Fruit fly (Drosophila melanogaster) whole organism, embryonic: Measurements from ENCODE around the gene ssp7.
A peak's percentile ranks its signal among the peaks of the same experiment; 100 is the strongest.

ENCODE experiments used
- B-H1 ChIP-seq: fragments of 200-800 bp; sonication (Bioruptor generic); IDR thresholded peaks from 3 replicates; pipeline ENCODE4 v1.3.6; 2022; ENCODE audit warnings: missing biosample characterization, missing genetic modification characterization
- B-H2 ChIP-seq: fragments of 200-800 bp; sonication (Bioruptor generic); optimal IDR thresholded peaks from 2 replicates; lab custom pipeline; 2018; ENCODE audit warnings: missing biosample characterization, mild to moderate bottlenecking, missing genetic modification characterization
- CG10147 ChIP-seq: fragments of 200-800 bp; sonication (Bioruptor generic); optimal IDR thresholded peaks from 2 replicates; lab custom pipeline; 2019; ENCODE audit warnings: missing biosample characterization, mild to moderate bottlenecking, missing genetic modification characterization, moderate library complexity
- CG10321 ChIP-seq: fragments of 200-800 bp; sonication (Bioruptor generic); IDR thresholded peaks from 2 replicates; pipeline ENCODE4 v1.3.6; 2022; ENCODE audit warnings: missing biosample characterization, missing genetic modification characterization
- CG10366 ChIP-seq: fragments of 200-800 bp; sonication (Bioruptor generic); IDR thresholded peaks from 2 replicates; pipeline ENCODE4 v1.3.6; 2022; ENCODE audit warnings: missing biosample characterization, missing genetic modification characterization
- CG10654 ChIP-seq: fragments of 200-800 bp; sonication (Bioruptor generic); optimal IDR thresholded peaks from 2 replicates; lab custom pipeline; 2016; ENCODE audit warnings: missing biosample characterization, missing genetic modification characterization
- CG12071 ChIP-seq: fragments of 200-800 bp; sonication (Bioruptor generic); optimal IDR thresholded peaks from 3 replicates; lab custom pipeline; 2018; ENCODE audit warnings: missing biosample characterization, mild to moderate bottlenecking, missing genetic modification characterization
- CG12236 ChIP-seq: fragments of 200-800 bp; sonication (Bioruptor generic); optimal IDR thresholded peaks from 2 replicates; lab custom pipeline; 2016; ENCODE audit warnings: missing biosample characterization, missing genetic modification characterization
- CG12299 ChIP-seq: fragments of 200-800 bp; sonication (Bioruptor generic); optimal IDR thresholded peaks from 2 replicates; lab custom pipeline; 2018; ENCODE audit warnings: missing biosample characterization, mild to moderate bottlenecking, missing genetic modification characterization
- CG16813 ChIP-seq: fragments of 200-800 bp; sonication (Bioruptor generic); IDR thresholded peaks from 3 replicates; pipeline ENCODE4 v1.3.6; 2022; ENCODE audit warnings: missing biosample characterization, missing genetic modification characterization; ENCODE audit not compliant: partially characterized antibody
- CG2120 ChIP-seq: fragments of 200-800 bp; sonication (Bioruptor generic); optimal IDR thresholded peaks from 3 replicates; lab custom pipeline; 2016; ENCODE audit warnings: missing biosample characterization, missing genetic modification characterization
- CG30431 ChIP-seq: fragments of 200-800 bp; sonication (Bioruptor generic); optimal IDR thresholded peaks from 2 replicates; lab custom pipeline; 2017; ENCODE audit warnings: missing biosample characterization, missing genetic modification characterization
- CG31441 ChIP-seq: fragments of 200-800 bp; sonication (Bioruptor generic); IDR thresholded peaks from 2 replicates; pipeline ENCODE4 v1.3.6; 2022; ENCODE audit warnings: missing biosample characterization, missing genetic modification characterization
- CG3407 ChIP-seq: fragments of 200-800 bp; sonication (Bioruptor generic); optimal IDR thresholded peaks from 2 replicates; lab custom pipeline; 2018; ENCODE audit warnings: missing biosample characterization, mild to moderate bottlenecking, missing genetic modification characterization
- CG4617 ChIP-seq: fragments of 200-800 bp; sonication (Bioruptor generic); optimal IDR thresholded peaks from 3 replicates; lab custom pipeline; 2016; ENCODE audit warnings: missing biosample characterization, missing genetic modification characterization, borderline replicate concordance
- CG5953 ChIP-seq: fragments of 200-800 bp; sonication (Bioruptor generic); IDR thresholded peaks from 2 replicates; pipeline ENCODE4 v1.3.6; 2022; ENCODE audit warnings: missing biosample characterization, missing genetic modification characterization
- CG6254 ChIP-seq: fragments of 200-800 bp; sonication (Bioruptor generic); optimal IDR thresholded peaks from 3 replicates; lab custom pipeline; 2017; ENCODE audit warnings: mild to moderate bottlenecking, missing biosample characterization, missing genetic modification reagents, missing genetic modification characterization
- CG6683 ChIP-seq: fragments of 200-800 bp; sonication (Bioruptor generic); optimal IDR thresholded peaks from 2 replicates; lab custom pipeline; 2017; ENCODE audit warnings: missing biosample characterization, mild to moderate bottlenecking, missing genetic modification characterization, missing genetic modification reagents
- CG7271 ChIP-seq: fragments of 200-800 bp; sonication (Bioruptor generic); optimal IDR thresholded peaks from 2 replicates; lab custom pipeline; 2018; ENCODE audit warnings: missing biosample characterization, mild to moderate bottlenecking, missing genetic modification characterization, moderate library complexity
- CG8281 ChIP-seq: fragments of 200-800 bp; sonication (Bioruptor generic); optimal IDR thresholded peaks from 2 replicates; lab custom pipeline; 2018; ENCODE audit warnings: missing biosample characterization, mild to moderate bottlenecking, missing genetic modification characterization, moderate library complexity
- CG8478 ChIP-seq: fragments of >200 bp; optimal IDR thresholded peaks from 2 replicates; lab custom pipeline; 2018
- CG9727 ChIP-seq: fragments of 200-800 bp; sonication (Bioruptor generic); optimal IDR thresholded peaks from 3 replicates; lab custom pipeline; 2017; ENCODE audit warnings: missing biosample characterization, mild to moderate bottlenecking, missing genetic modification characterization
- CG9797 ChIP-seq: fragments of 200-800 bp; sonication (Bioruptor generic); optimal IDR thresholded peaks from 3 replicates; lab custom pipeline; 2018; ENCODE audit warnings: missing biosample characterization, mild to moderate bottlenecking, missing genetic modification characterization
- CoRest ChIP-seq: fragments of 200-800 bp; sonication (Bioruptor generic); optimal IDR thresholded peaks from 3 replicates; lab custom pipeline; 2018; ENCODE audit warnings: missing biosample characterization, mild to moderate bottlenecking, missing genetic modification characterization, moderate library complexity
- Dek ChIP-seq: fragments of 200-800 bp; sonication (Bioruptor generic); optimal IDR thresholded peaks from 3 replicates; lab custom pipeline; 2019; ENCODE audit warnings: missing biosample characterization, mild to moderate bottlenecking, missing genetic modification characterization, moderate library complexity
- Doc2 ChIP-seq: fragments of 200-800 bp; sonication (Bioruptor generic); IDR thresholded peaks from 2 replicates; pipeline ENCODE4 v1.3.6; 2022; ENCODE audit warnings: missing biosample characterization, missing genetic modification characterization
- Lim3 ChIP-seq: fragments of 200-800 bp; sonication (Bioruptor generic); IDR thresholded peaks from 2 replicates; pipeline ENCODE4 v1.3.6; 2022; ENCODE audit warnings: missing biosample characterization, missing genetic modification characterization
- MESR4 ChIP-seq: fragments of 200-800 bp; sonication (Bioruptor generic); optimal IDR thresholded peaks from 2 replicates; lab custom pipeline; 2018; ENCODE audit warnings: missing biosample characterization, mild to moderate bottlenecking, missing genetic modification characterization, moderate library complexity
- Opbp ChIP-seq: fragments of 200-800 bp; sonication (Bioruptor generic); IDR thresholded peaks from 3 replicates; pipeline ENCODE4 v1.3.6; 2022; ENCODE audit warnings: missing biosample characterization, missing genetic modification characterization; ENCODE audit not compliant: partially characterized antibody
- Sry-δ ChIP-seq: fragments of 200-800 bp; sonication (Bioruptor generic); optimal IDR thresholded peaks from 2 replicates; lab custom pipeline; 2016; ENCODE audit warnings: missing biosample characterization, missing genetic modification characterization
- ab ChIP-seq: fragments of 200-800 bp; sonication (Bioruptor generic); optimal IDR thresholded peaks from 2 replicates; lab custom pipeline; 2016; ENCODE audit warnings: missing biosample characterization, missing genetic modification characterization
- ac ChIP-seq: fragments of 200-800 bp; sonication (Bioruptor generic); optimal IDR thresholded peaks from 3 replicates; lab custom pipeline; 2017; ENCODE audit warnings: missing biosample characterization, mild to moderate bottlenecking, missing genetic modification characterization
- amos ChIP-seq: fragments of 200-800 bp; sonication (Bioruptor generic); IDR thresholded peaks from 2 replicates; pipeline ENCODE4 v1.3.6; 2022; ENCODE audit warnings: missing biosample characterization, missing genetic modification characterization; ENCODE audit not compliant: partially characterized antibody
- cg ChIP-seq: fragments of 200-800 bp; sonication (Bioruptor generic); optimal IDR thresholded peaks from 3 replicates; lab custom pipeline; 2019; ENCODE audit warnings: missing biosample characterization, mild to moderate bottlenecking, missing genetic modification characterization, moderate library complexity
- chinmo ChIP-seq: fragments of 200-800 bp; sonication (Bioruptor generic); IDR thresholded peaks from 4 replicates; pipeline ENCODE4 v1.3.6; 2022; ENCODE audit warnings: missing biosample characterization, missing genetic modification characterization; ENCODE audit not compliant: partially characterized antibody
- dimm ChIP-seq: fragments of 200-800 bp; sonication (Bioruptor generic); IDR thresholded peaks from 2 replicates; pipeline ENCODE4 v1.3.6; 2022; ENCODE audit warnings: missing biosample characterization, missing genetic modification characterization
- disco-r ChIP-seq: fragments of 200-800 bp; sonication (Bioruptor generic); optimal IDR thresholded peaks from 2 replicates; lab custom pipeline; 2016; ENCODE audit warnings: missing biosample characterization, missing genetic modification characterization
- ftz-f1 ChIP-seq: fragments of 200-800 bp; sonication (Bioruptor generic); optimal IDR thresholded peaks from 2 replicates; lab custom pipeline; 2016; ENCODE audit warnings: missing biosample characterization, missing genetic modification characterization
- fu2 ChIP-seq: fragments of 200-800 bp; sonication (Bioruptor generic); optimal IDR thresholded peaks from 2 replicates; lab custom pipeline; 2016; ENCODE audit warnings: missing biosample characterization, missing genetic modification characterization
- gce ChIP-seq: fragments of 200-800 bp; sonication (Bioruptor generic); IDR thresholded peaks from 3 replicates; pipeline ENCODE4 v1.3.6; 2022; ENCODE audit warnings: missing biosample characterization, missing genetic modification characterization
- gro ChIP-seq: fragments of 200-800 bp; sonication (Bioruptor generic); optimal IDR thresholded peaks from 2 replicates; lab custom pipeline; 2016; ENCODE audit warnings: missing biosample characterization, missing genetic modification characterization
- hkb ChIP-seq, 2 experiments: fragments of 200-800 bp in 1 of 2; fragments of >200 bp in 1 of 2; sonication (Bioruptor generic) in 1 of 2; IDR thresholded peaks in 1 of 2; optimal IDR thresholded peaks in 1 of 2; 2 replicates each; pipeline versions ENCODE4 v1.3.6 to Lab custom; 2017 to 2022; ENCODE audit warnings: missing biosample characterization in 1 of 2, missing genetic modification characterization in 1 of 2
- klu ChIP-seq: fragments of 200-800 bp; sonication (Bioruptor generic); IDR thresholded peaks from 2 replicates; pipeline ENCODE4 v1.3.6; 2022; ENCODE audit warnings: missing biosample characterization, missing genetic modification characterization
- repo ChIP-seq: fragments of 200-800 bp; sonication (Bioruptor generic); optimal IDR thresholded peaks from 2 replicates; lab custom pipeline; 2016; ENCODE audit warnings: missing biosample characterization, missing genetic modification characterization
- sens ChIP-seq: fragments of 200-800 bp; sonication (Bioruptor generic); peaks from one replicate; lab custom pipeline; 2016; ENCODE audit warnings: missing biosample characterization, missing genetic modification characterization
- sens-2 ChIP-seq: fragments of 200-800 bp; sonication (Bioruptor generic); IDR thresholded peaks from 2 replicates; pipeline ENCODE4 v1.3.6; 2022; ENCODE audit warnings: missing biosample characterization, missing genetic modification characterization
- shn ChIP-seq: fragments of 200-800 bp; sonication (Bioruptor generic); optimal IDR thresholded peaks from 3 replicates; lab custom pipeline; 2016; ENCODE audit warnings: missing biosample characterization, missing genetic modification characterization
- trem ChIP-seq: fragments of 200-800 bp; optimal IDR thresholded peaks from 3 replicates; lab custom pipeline; 2019; ENCODE audit warnings: missing biosample characterization, mild to moderate bottlenecking, missing genetic modification characterization, moderate library complexity
- vnd ChIP-seq: fragments of 200-800 bp; sonication (Bioruptor generic); IDR thresholded peaks from 3 replicates; pipeline ENCODE4 v1.3.6; 2022; ENCODE audit warnings: missing biosample characterization, missing genetic modification characterization; ENCODE audit not compliant: partially characterized antibody

ssp7 gene

DNA sequence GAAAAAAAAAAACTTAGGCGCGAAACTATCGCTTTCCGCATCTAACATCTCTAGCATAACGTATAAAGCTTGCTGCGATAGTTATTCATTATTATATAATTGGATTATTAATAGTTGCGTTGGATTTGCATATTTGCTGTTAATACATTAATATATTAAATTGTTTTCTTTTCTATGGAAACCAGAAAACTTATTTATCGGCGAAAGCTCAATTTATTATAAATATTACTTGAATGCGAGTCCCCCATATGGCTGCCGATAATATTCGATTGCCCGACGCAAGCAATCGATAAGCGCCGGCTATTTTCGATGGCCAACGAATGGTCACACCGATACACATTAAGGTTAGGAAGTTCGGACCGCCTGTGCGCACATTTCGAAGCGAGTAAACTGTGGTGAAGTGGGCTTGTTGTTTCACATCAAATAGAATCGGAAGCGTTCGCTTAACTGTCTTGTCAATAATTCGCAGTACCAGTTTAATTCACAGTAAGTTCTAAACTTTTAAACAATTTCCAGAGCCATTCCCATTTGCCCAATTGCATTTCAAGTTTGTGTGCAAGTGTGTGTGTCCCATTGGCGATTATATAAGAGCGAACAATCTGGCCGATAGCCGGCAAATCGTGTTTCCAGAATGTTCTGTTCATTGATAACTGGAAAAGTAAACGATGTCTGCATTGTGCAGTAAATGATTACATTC, 31.8 kb downstream of the ssp7 start, which contains the start of gene Hsp60A (continued):
- TF ChIP-seq CG8478 (lab: Kevin White, UChicago) (no peak), CG6254 (no peak), sens (peak; percentile 88), klu (GFP tag; lab: Robert Waterston, UW) (no peak), dimm (GFP tag; lab: Robert Waterston, UW) (no peak), CG3407 (GFP tag; lab: Kevin White, UChicago) (no peak), CG2120 (GFP tag; lab: Kevin White, UChicago) (peak; percentile 63), CG7271 (tag; lab: Kevin White, UChicago) (no peak), CG12236 (no peak), CG6683 (GFP tag; lab: Kevin White, UChicago) (no peak), CG10366 (GFP tag; lab: Robert Waterston, UW) (peak; percentile 47), CG12299 (tag; lab: Kevin White, UChicago) (peak; percentile 46), CG5953 (GFP tag; lab: Robert Waterston, UW) (no peak), CG4617 (GFP tag; lab: Kevin White, UChicago) (no peak), ftz-f1 (GFP tag; lab: Kevin White, UChicago) (no peak), CoRest (tag; lab: Kevin White, UChicago) (peak; percentile 69), shn (GFP tag; lab: Kevin White, UChicago) (no peak), B-H1 (GFP tag; lab: Robert Waterston, UW) (peak; percentile 34; the same call in 1 of the 3 replicates), vnd (GFP tag; lab: Robert Waterston, UW) (peak; percentile 80), CG10147 (GFP tag; lab: Kevin White, UChicago) (peak; percentile 54), gro (GFP tag; lab: Kevin White, UChicago) (no peak), CG31441 (GFP tag; lab: Robert Waterston, UW) (peak; percentile 51), CG10321 (GFP tag; lab: Robert Waterston, UW) (no peak), fu2 (GFP tag; lab: Kevin White, UChicago) (no peak), trem (tag; lab: Kevin White, UChicago) (peak; percentile 47), CG30431 (GFP tag; lab: Kevin White, UChicago) (no peak), CG10654 (GFP tag; lab: Kevin White, UChicago) (peak; percentile 23), CG9797 (GFP tag; lab: Kevin White, UChicago) (peak; percentile 67), chinmo (GFP tag; lab: Robert Waterston, UW) (peak; percentile 61; the same call in 1 of the 4 replicates), sens-2 (GFP tag; lab: Robert Waterston, UW) (no peak), gce (GFP tag; lab: Robert Waterston, UW) (no peak), disco-r (GFP tag; lab: Kevin White, UChicago) (no peak), Sry-δ (peak; percentile 73), cg (GFP tag; lab: Kevin White, UChicago) (peak; percentile 63), Doc2 (no peak), hkb (optimal IDR thresholded peaks at IDR 0.05; lab: Kevin White, UChicago) (no peak), hkb (GFP tag; IDR thresholded peaks at IDR 0.05; lab: Robert Waterston, UW) (no peak), Dek (tag; lab: Kevin White, UChicago) (peak; percentile 35), ac (GFP tag; lab: Kevin White, UChicago) (no peak), B-H2 (GFP tag; lab: Kevin White, UChicago) (peak; percentile 47), MESR4 (GFP tag; lab: Kevin White, UChicago) (peak; percentile 42), CG9727 (GFP tag; lab: Kevin White, UChicago) (peak; percentile 51), repo (GFP tag; lab: Kevin White, UChicago) (no peak), CG16813 (GFP tag; lab: Robert Waterston, UW) (peak; percentile 80), amos (GFP tag; lab: Robert Waterston, UW) (peak; percentile 75), Opbp (GFP tag; lab: Robert Waterston, UW) (peak; percentile 69; the same call in 2 of the 3 replicates), CG8281 (tag; lab: Kevin White, UChicago) (no peak), CG12071 (no peak), Lim3 (GFP tag; lab: Robert Waterston, UW) (no peak), ab (no peak)
